Fruit fly (Drosophila melanogaster): ENCODE measurements around the gene Ance.

Gene Ance

dm6 chr2L:13955775-13956174 lies 50.3 kb downstream of the Ance start:
- TF ChIP-seq gl (tag; optimal IDR thresholded peaks at IDR 0.05) (peak; percentile 85), Ets98B (GFP tag; IDR thresholded peaks at IDR 0.05) (peak; percentile 96), CG14655 (GFP tag; optimal IDR thresholded peaks at IDR 0.05) (peak; percentile 96), rn (GFP tag; IDR thresholded peaks at IDR 0.05) (peak; percentile 91), CG4496 (GFP tag; IDR thresholded peaks at IDR 0.05) (peak; percentile 98), CG17806 (tag; optimal IDR thresholded peaks at IDR 0.05) (peak; percentile 92), CG15710 (tag; optimal IDR thresholded peaks at IDR 0.05) (peak; percentile 93), CG12605 (GFP tag; IDR thresholded peaks at IDR 0.05) (peak; percentile 94), CG32121 (GFP tag; IDR thresholded peaks at IDR 0.05) (peak; percentile 97), D1 (tag; optimal IDR thresholded peaks at IDR 0.05) (peak; percentile 59), CG8159 (tag; optimal IDR thresholded peaks at IDR 0.05) (peak; percentile 90), Snoo (tag; optimal IDR thresholded peaks at IDR 0.05) (peak; percentile 97), CG13204 (GFP tag; optimal IDR thresholded peaks at IDR 0.05) (peak; percentile 78), CG34367 (tag; optimal IDR thresholded peaks at IDR 0.05) (peak; percentile 92), EcR (GFP tag; optimal IDR thresholded peaks at IDR 0.05) (peak; percentile 85), CG9948 (tag; optimal IDR thresholded peaks at IDR 0.05) (peak; percentile 91), fd96Ca (GFP tag; IDR thresholded peaks at IDR 0.05) (peak; percentile 98), CG8301 (tag; optimal IDR thresholded peaks at IDR 0.05) (peak; percentile 96), Pif1B (GFP tag; optimal IDR thresholded peaks at IDR 0.05) (peak; percentile 94), CG10348 (GFP tag; IDR thresholded peaks at IDR 0.05) (peak; percentile 79), Pif1A (GFP tag; optimal IDR thresholded peaks at IDR 0.05) (peak; percentile 90)

DNA sequence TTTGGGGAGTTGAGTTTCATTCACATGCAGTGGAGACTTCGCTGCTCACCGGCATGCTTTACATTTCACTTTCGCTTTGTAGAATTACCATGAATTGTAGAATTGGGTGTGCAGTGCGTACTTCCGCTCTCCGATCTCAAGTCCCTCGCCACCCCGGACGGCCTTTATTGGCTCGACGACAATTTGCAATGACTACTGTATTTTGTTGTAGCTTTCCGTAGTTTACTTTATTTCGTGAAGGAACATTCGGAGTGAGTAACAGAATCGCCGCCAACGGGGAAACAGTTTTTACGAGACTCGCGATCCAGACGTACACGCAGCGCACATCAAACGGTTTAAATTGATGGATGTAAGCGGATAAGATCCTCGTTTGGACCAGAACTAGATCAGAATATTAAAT lies 51.8 kb downstream of the Ance start, which contains the start of gene NimA:
NimA (plus strand) TSS at position 301 of the 400 bp plus-strand sequence.
- no peak for TF ChIP-seq CG8159 (tag; optimal IDR thresholded peaks at IDR 0.05)
- TF ChIP-seq CG13204 (GFP tag; optimal IDR thresholded peaks at IDR 0.05), result no peak
- TF ChIP-seq CG34367 (tag; optimal IDR thresholded peaks at IDR 0.05), result no peak
- TF ChIP-seq fd96Ca (GFP tag; IDR thresholded peaks at IDR 0.05), result no peak
- TF ChIP-seq CG32121 (GFP tag; IDR thresholded peaks at IDR 0.05), result no peak; the same call in 1 of the 2 replicates
- no peak for TF ChIP-seq CG4496 (GFP tag; IDR thresholded peaks at IDR 0.05)
- no peak for TF ChIP-seq CG17806 (tag; optimal IDR thresholded peaks at IDR 0.05)
- no peak for TF ChIP-seq CG9948 (tag; optimal IDR thresholded peaks at IDR 0.05)
- no peak for TF ChIP-seq Ets98B (GFP tag; IDR thresholded peaks at IDR 0.05)
- no peak for TF ChIP-seq Pif1A (GFP tag; optimal IDR thresholded peaks at IDR 0.05)
